Fruit fly (Drosophila melanogaster) whole organism, embryonic: Measurements from ENCODE around the gene CkIIalpha-i3.

Source experiments
- Bgb ChIP-seq: fragments of 200-800 bp; sonication (Bioruptor generic); IDR thresholded peaks from 2 replicates; pipeline ENCODE4 v1.3.6; 2022; ENCODE audit warnings: missing biosample characterization, missing genetic modification characterization; ENCODE audit not compliant: partially characterized antibody
- BtbVII ChIP-seq: fragments of 200-800 bp; sonication (Bioruptor generic); optimal IDR thresholded peaks from 3 replicates; lab custom pipeline; 2017; ENCODE audit warnings: missing biosample characterization, mild to moderate bottlenecking, missing genetic modification characterization
- CG10274 ChIP-seq: fragments of 200-800 bp; sonication (Bioruptor generic); optimal IDR thresholded peaks from 3 replicates; lab custom pipeline; 2017; ENCODE audit warnings: missing biosample characterization, mild to moderate bottlenecking, missing genetic modification characterization
- CG10366 ChIP-seq: fragments of 200-800 bp; sonication (Bioruptor generic); IDR thresholded peaks from 2 replicates; pipeline ENCODE4 v1.3.6; 2022; ENCODE audit warnings: missing biosample characterization, missing genetic modification characterization
- CG10431 ChIP-seq: fragments of 200-800 bp; sonication (Bioruptor generic); optimal IDR thresholded peaks from 3 replicates; lab custom pipeline; 2018; ENCODE audit warnings: missing biosample characterization, mild to moderate bottlenecking, missing genetic modification characterization
- CG10565 ChIP-seq: fragments of 200-800 bp; sonication (Bioruptor generic); optimal IDR thresholded peaks from 3 replicates; lab custom pipeline; 2016; ENCODE audit warnings: missing biosample characterization, mild to moderate bottlenecking, missing genetic modification characterization
- CG10979 ChIP-seq: fragments of 200-800 bp; sonication (Bioruptor generic); optimal IDR thresholded peaks from 2 replicates; lab custom pipeline; 2018; ENCODE audit warnings: missing biosample characterization, mild to moderate bottlenecking, missing genetic modification characterization, moderate library complexity
- CG11398 ChIP-seq: fragments of 200-800 bp; sonication (Bioruptor generic); optimal IDR thresholded peaks from 2 replicates; lab custom pipeline; 2016; ENCODE audit warnings: missing biosample characterization, missing genetic modification characterization
- CG11560 ChIP-seq: fragments of 200-800 bp; sonication (Bioruptor generic); IDR thresholded peaks from 3 replicates; pipeline ENCODE4 v1.3.6; 2022; ENCODE audit warnings: missing biosample characterization, missing genetic modification characterization
- CG14050 ChIP-seq: fragments of 200-800 bp; sonication (Bioruptor generic); IDR thresholded peaks from 3 replicates; pipeline ENCODE4 v1.3.6; 2022; ENCODE audit warnings: missing biosample characterization, missing genetic modification characterization
- CG14860 ChIP-seq: fragments of 200-800 bp; sonication (Bioruptor generic); IDR thresholded peaks from 3 replicates; pipeline ENCODE4 v1.3.6; 2022; ENCODE audit warnings: missing biosample characterization, missing genetic modification characterization; ENCODE audit not compliant: partially characterized antibody
- CG15514 ChIP-seq: fragments of 200-800 bp; sonication (Bioruptor generic); optimal IDR thresholded peaks from 3 replicates; lab custom pipeline; 2017; ENCODE audit warnings: missing biosample characterization, missing genetic modification characterization, mild to moderate bottlenecking, moderate library complexity, missing genetic modification reagents
- CG17186 ChIP-seq: fragments of 200-800 bp; sonication (Bioruptor generic); optimal IDR thresholded peaks from 3 replicates; lab custom pipeline; 2017; ENCODE audit warnings: missing biosample characterization, missing genetic modification reagents, missing genetic modification characterization
- CG2875 ChIP-seq: fragments of 200-800 bp; sonication (Bioruptor generic); optimal IDR thresholded peaks from 2 replicates; lab custom pipeline; 2017; ENCODE audit warnings: missing biosample characterization, mild to moderate bottlenecking, missing genetic modification characterization, missing genetic modification reagents
- CG33213 ChIP-seq: fragments of 200-800 bp; sonication (Bioruptor generic); optimal IDR thresholded peaks from 3 replicates; lab custom pipeline; 2016; ENCODE audit warnings: missing biosample characterization, missing genetic modification characterization
- CG42726 ChIP-seq: fragments of 200-800 bp; sonication (Bioruptor generic); IDR thresholded peaks from 2 replicates; pipeline ENCODE4 v1.3.6; 2022; ENCODE audit warnings: missing biosample characterization, missing genetic modification characterization; ENCODE audit not compliant: partially characterized antibody
- CG43689 ChIP-seq: fragments of 200-800 bp; sonication (Bioruptor generic); IDR thresholded peaks from 2 replicates; pipeline ENCODE4 v1.3.6; 2022; ENCODE audit warnings: missing biosample characterization, missing genetic modification characterization
- CG4820 ChIP-seq: fragments of 200-800 bp; sonication (Bioruptor generic); optimal IDR thresholded peaks from 3 replicates; lab custom pipeline; 2016; ENCODE audit warnings: missing biosample characterization, missing genetic modification characterization
- CG8924 ChIP-seq: fragments of 200-800 bp; optimal IDR thresholded peaks from 3 replicates; lab custom pipeline; 2019; ENCODE audit warnings: missing biosample characterization, mild to moderate bottlenecking, missing genetic modification characterization, moderate library complexity
- CHES-1-like ChIP-seq: fragments of 200-800 bp; sonication (Bioruptor generic); optimal IDR thresholded peaks from 2 replicates; lab custom pipeline; 2016; ENCODE audit warnings: missing biosample characterization, missing genetic modification characterization
- CrebB ChIP-seq: fragments of 200-800 bp; sonication (Bioruptor generic); optimal IDR thresholded peaks from 3 replicates; lab custom pipeline; 2018; ENCODE audit warnings: missing biosample characterization, mild to moderate bottlenecking, missing genetic modification characterization
- Deaf1 ChIP-seq: fragments of 200-800 bp; optimal IDR thresholded peaks from 3 replicates; lab custom pipeline; 2019; ENCODE audit warnings: missing biosample characterization, mild to moderate bottlenecking, missing genetic modification characterization, moderate library complexity
- Dek ChIP-seq: fragments of 200-800 bp; sonication (Bioruptor generic); optimal IDR thresholded peaks from 3 replicates; lab custom pipeline; 2019; ENCODE audit warnings: missing biosample characterization, mild to moderate bottlenecking, missing genetic modification characterization, moderate library complexity
- Ets65A ChIP-seq: fragments of 200-800 bp; sonication (Bioruptor generic); peaks from one replicate; lab custom pipeline; 2016; ENCODE audit warnings: missing biosample characterization, missing genetic modification characterization
- Ets97D ChIP-seq: fragments of 200-800 bp; sonication (Bioruptor generic); optimal IDR thresholded peaks from 3 replicates; lab custom pipeline; 2016; ENCODE audit warnings: missing biosample characterization, missing genetic modification characterization
- H15 ChIP-seq: fragments of 200-800 bp; sonication (Bioruptor generic); IDR thresholded peaks from 3 replicates; pipeline ENCODE4 v1.3.6; 2022; ENCODE audit warnings: missing biosample characterization, missing genetic modification characterization
- H2.0 ChIP-seq: fragments of 200-800 bp; sonication (Bioruptor generic); IDR thresholded peaks from 2 replicates; pipeline ENCODE4 v1.3.6; 2022; ENCODE audit warnings: missing biosample characterization, missing genetic modification characterization
- MBD-R2 ChIP-seq: fragments of 200-800 bp; sonication (Bioruptor generic); IDR thresholded peaks from 2 replicates; pipeline ENCODE4 v1.3.6; 2022; ENCODE audit warnings: missing biosample characterization, missing genetic modification characterization
- Mad ChIP-seq: fragments of 200-800 bp; sonication (Bioruptor generic); optimal IDR thresholded peaks from 2 replicates; lab custom pipeline; 2016; ENCODE audit warnings: missing biosample characterization, missing genetic modification characterization
- Stat92E ChIP-seq, 3 experiments: fragments of >200 bp in 2 of 3; fragments of 200-800 bp in 1 of 3; sonication (Bioruptor generic) in 1 of 3; optimal IDR thresholded peaks; 2 replicates each; lab custom pipeline; 2017 to 2019; ENCODE audit warnings: missing biosample characterization in 3 of 3, missing genetic modification characterization in 3 of 3, mild to moderate bottlenecking in 1 of 3, moderate library complexity in 1 of 3
- Taf1 ChIP-seq: fragments of 200-800 bp; sonication (Bioruptor generic); IDR thresholded peaks from 2 replicates; pipeline ENCODE4 v1.3.6; 2022; ENCODE audit warnings: missing biosample characterization, missing genetic modification characterization
- Xbp1 ChIP-seq: fragments of 200-800 bp; sonication (Bioruptor generic); optimal IDR thresholded peaks from 3 replicates; lab custom pipeline; 2016; ENCODE audit warnings: missing biosample characterization, mild to moderate bottlenecking, missing genetic modification characterization
- Xrp1 ChIP-seq: fragments of 200-800 bp; sonication (Bioruptor generic); IDR thresholded peaks from 2 replicates; pipeline ENCODE4 v1.3.6; 2022; ENCODE audit warnings: missing biosample characterization, missing genetic modification characterization
- ab ChIP-seq: fragments of 200-800 bp; sonication (Bioruptor generic); optimal IDR thresholded peaks from 2 replicates; lab custom pipeline; 2016; ENCODE audit warnings: missing biosample characterization, missing genetic modification characterization
- bab2 ChIP-seq: fragments of 200-800 bp; sonication (Bioruptor generic); optimal IDR thresholded peaks from 2 replicates; lab custom pipeline; 2016; ENCODE audit warnings: missing biosample characterization, missing genetic modification characterization
- bbx ChIP-seq: fragments of 200-800 bp; sonication (Bioruptor generic); IDR thresholded peaks from 2 replicates; pipeline ENCODE4 v1.3.6; 2022; ENCODE audit warnings: missing biosample characterization, missing genetic modification characterization; ENCODE audit not compliant: partially characterized antibody
- btn ChIP-seq: fragments of 200-800 bp; sonication (Bioruptor generic); optimal IDR thresholded peaks from 2 replicates; lab custom pipeline; 2016; ENCODE audit warnings: missing biosample characterization, missing genetic modification characterization
- cas ChIP-seq: fragments of 200-800 bp; sonication (Bioruptor generic); IDR thresholded peaks from 2 replicates; pipeline ENCODE4 v1.3.6; 2022; ENCODE audit warnings: missing biosample characterization, missing genetic modification characterization
- dpn ChIP-seq, 2 experiments: fragments of 200-800 bp; sonication (Bioruptor generic); optimal IDR thresholded peaks; 3 replicates each; lab custom pipeline; 2016; ENCODE audit warnings: missing biosample characterization in 2 of 2, missing genetic modification characterization in 2 of 2
- eyg ChIP-seq: fragments of 200-800 bp; sonication (Bioruptor generic); optimal IDR thresholded peaks from 3 replicates; lab custom pipeline; 2016; ENCODE audit warnings: missing biosample characterization, missing genetic modification characterization
- gcm2 ChIP-seq: fragments of 200-800 bp; sonication (Bioruptor generic); optimal IDR thresholded peaks from 2 replicates; lab custom pipeline; 2016; ENCODE audit warnings: missing biosample characterization, missing genetic modification characterization
- lab ChIP-seq: fragments of 200-800 bp; sonication (Bioruptor generic); optimal IDR thresholded peaks from 3 replicates; lab custom pipeline; 2017; ENCODE audit warnings: missing biosample characterization, missing genetic modification characterization, mild to moderate bottlenecking, moderate library complexity, missing genetic modification reagents
- pzg ChIP-seq: fragments of 200-800 bp; sonication (Bioruptor generic); optimal IDR thresholded peaks from 3 replicates; lab custom pipeline; 2018; ENCODE audit warnings: missing biosample characterization, mild to moderate bottlenecking, missing genetic modification characterization, moderate library complexity
- row ChIP-seq: fragments of 200-800 bp; sonication (Bioruptor generic); IDR thresholded peaks from 3 replicates; pipeline ENCODE4 v1.3.6; 2022; ENCODE audit warnings: missing biosample characterization, missing genetic modification characterization
- scrt ChIP-seq: fragments of 200-800 bp; sonication (Bioruptor generic); optimal IDR thresholded peaks from 2 replicates; lab custom pipeline; 2018; ENCODE audit warnings: missing biosample characterization, mild to moderate bottlenecking, missing genetic modification characterization, moderate library complexity
- sima ChIP-seq: fragments of 200-800 bp; sonication (Bioruptor generic); optimal IDR thresholded peaks from 2 replicates; lab custom pipeline; 2016; ENCODE audit warnings: missing biosample characterization, missing genetic modification characterization
- sisA ChIP-seq: fragments of 200-800 bp; sonication (Bioruptor generic); IDR thresholded peaks from 2 replicates; pipeline ENCODE4 v1.3.6; 2022; ENCODE audit warnings: missing biosample characterization, missing genetic modification characterization
- sob ChIP-seq: fragments of 200-800 bp; sonication (Bioruptor generic); IDR thresholded peaks from 2 replicates; pipeline ENCODE4 v1.3.6; 2022; ENCODE audit warnings: missing biosample characterization, missing genetic modification characterization
- wdn ChIP-seq: fragments of 200-800 bp; sonication (Bioruptor generic); IDR thresholded peaks from 2 replicates; pipeline ENCODE4 v1.3.6; 2022; ENCODE audit warnings: missing biosample characterization, missing genetic modification characterization
- yki ChIP-seq: fragments of >200 bp; optimal IDR thresholded peaks from 3 replicates; lab custom pipeline; 2018
- zen ChIP-seq: fragments of 200-800 bp; sonication (Bioruptor generic); optimal IDR thresholded peaks from 3 replicates; lab custom pipeline; 2018; ENCODE audit warnings: missing biosample characterization, mild to moderate bottlenecking, missing genetic modification characterization, moderate library complexity

CkIIalpha-i3 gene

DNA sequence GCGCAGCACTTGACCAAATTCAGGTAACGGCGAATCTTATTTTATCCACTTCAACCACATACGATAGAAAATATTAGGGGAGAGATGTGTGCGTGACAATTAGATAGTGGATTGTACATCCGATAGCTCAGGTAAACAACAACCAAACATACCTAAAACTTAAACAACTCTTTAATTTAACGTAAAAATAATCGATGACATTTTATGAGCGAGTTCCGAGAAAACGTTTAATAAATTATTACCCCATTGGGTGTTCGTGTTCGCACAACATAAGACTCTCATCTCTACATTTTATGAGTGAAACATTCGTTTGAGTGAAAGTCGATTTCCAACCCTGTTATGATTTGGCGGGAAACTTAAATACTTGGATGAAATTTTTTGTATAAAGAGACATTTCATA is 30.1 kb downstream of the CkIIalpha-i3 start, which contains the start of gene CG17129 (continued):
- TF ChIP-seq CG2875 = peak; percentile 27
- TF ChIP-seq pzg = peak; percentile 66
- TF ChIP-seq CG14860 (GFP tag; lab: Robert Waterston, UW) = peak; percentile 94
- no peak for TF ChIP-seq CG10431 (GFP tag; lab: Kevin White, UChicago)
- TF ChIP-seq Taf1 (GFP tag; lab: Robert Waterston, UW) = peak; percentile 57; the same call in 1 of the 2 replicates
- peak; percentile 90 for TF ChIP-seq bbx
- TF ChIP-seq CrebB (tag; lab: Kevin White, UChicago) = peak; percentile 66
- TF ChIP-seq scrt (GFP tag; lab: Kevin White, UChicago) = no peak
- peak; percentile 81 for TF ChIP-seq sisA (GFP tag; lab: Robert Waterston, UW)
- peak; percentile 60 for TF ChIP-seq Dek (tag; lab: Kevin White, UChicago)
- TF ChIP-seq CG10565 (GFP tag; lab: Kevin White, UChicago) = no peak
- peak; percentile 81 for TF ChIP-seq CG15514 (GFP tag; lab: Kevin White, UChicago)
- peak; percentile 66 for TF ChIP-seq zen
- peak; percentile 32 for TF ChIP-seq BtbVII
- peak; percentile 98 for TF ChIP-seq Ets65A (GFP tag; lab: Kevin White, UChicago)
- no peak for TF ChIP-seq CG10274 (GFP tag; lab: Kevin White, UChicago)
- peak; percentile 68 for TF ChIP-seq CG11398 (GFP tag; lab: Kevin White, UChicago)
- TF ChIP-seq gcm2 (GFP tag; lab: Kevin White, UChicago) = peak; percentile 43
- no peak for TF ChIP-seq CG43689 (GFP tag; lab: Robert Waterston, UW)
- TF ChIP-seq wdn = no peak
- TF ChIP-seq CG4820 (GFP tag; lab: Kevin White, UChicago) = peak; percentile 73
- peak; percentile 56 for TF ChIP-seq Mad (GFP tag; lab: Kevin White, UChicago)
- peak; percentile 87 for TF ChIP-seq Xrp1 (GFP tag; lab: Robert Waterston, UW)
- TF ChIP-seq CHES-1-like (GFP tag; lab: Kevin White, UChicago) = peak; percentile 83
- TF ChIP-seq bab2 (GFP tag; lab: Kevin White, UChicago) = peak; percentile 86
- peak; percentile 43; the same call in 2 of the 3 replicates for TF ChIP-seq CG11560 (tag; lab: Robert Waterston, UW)
- peak; percentile 66 for TF ChIP-seq CG33213 (GFP tag; lab: Kevin White, UChicago)
- TF ChIP-seq MBD-R2 (GFP tag; lab: Robert Waterston, UW) = peak; percentile 78
- no peak for TF ChIP-seq yki
- TF ChIP-seq CG17186 (GFP tag; lab: Kevin White, UChicago) = peak; percentile 66
- peak; percentile 95 for TF ChIP-seq Bgb (GFP tag; lab: Robert Waterston, UW)
- TF ChIP-seq sob (GFP tag; lab: Robert Waterston, UW) = peak; percentile 88
- TF ChIP-seq sima (GFP tag; lab: Kevin White, UChicago) = peak; percentile 28
- 0 out of 2 replicates have a peak, but pooled peaks have one; percentile 51 for TF ChIP-seq cas (GFP tag; lab: Robert Waterston, UW)
- TF ChIP-seq Stat92E (GFP tag; optimal IDR thresholded peaks at IDR 0.05; lab: Kevin White, UChicago) = peak in 1 of 3 experiments; percentile 44
- no peak for TF ChIP-seq ab (GFP tag; lab: Kevin White, UChicago)
- TF ChIP-seq CG14050 (GFP tag; lab: Robert Waterston, UW) = 0 out of 3 replicates have a peak, but pooled peaks have one; percentile 22
- TF ChIP-seq CG10366 (GFP tag; lab: Robert Waterston, UW) = peak; percentile 67
- peak; percentile 67 for TF ChIP-seq CG8924 (tag; lab: Kevin White, UChicago)
- TF ChIP-seq Deaf1 (tag; lab: Kevin White, UChicago) = peak; percentile 45
- peak; percentile 73 for TF ChIP-seq btn (GFP tag; lab: Kevin White, UChicago)
- peak; percentile 70 for TF ChIP-seq CG10979
- TF ChIP-seq eyg = peak; percentile 65
- peak; percentile 85 to 86 for TF ChIP-seq dpn (GFP tag; optimal IDR thresholded peaks at IDR 0.05; lab: Kevin White, UChicago)
- TF ChIP-seq Ets97D = peak; percentile 73
- peak; percentile 39; the same call in 1 of the 2 replicates for TF ChIP-seq CG42726 (GFP tag; lab: Robert Waterston, UW)
- peak; percentile 83 for TF ChIP-seq Xbp1 (GFP tag; lab: Kevin White, UChicago)
- peak; percentile 75 for TF ChIP-seq H15
- peak; percentile 41; the same call in 1 of the 2 replicates for TF ChIP-seq H2.0 (GFP tag; lab: Robert Waterston, UW)
- peak; percentile 94 for TF ChIP-seq row (GFP tag; lab: Robert Waterston, UW)
- peak; percentile 73 for TF ChIP-seq lab
